Worm (Caenorhabditis elegans): Measurements from ENCODE around the gene F13A2.1.

DNA sequence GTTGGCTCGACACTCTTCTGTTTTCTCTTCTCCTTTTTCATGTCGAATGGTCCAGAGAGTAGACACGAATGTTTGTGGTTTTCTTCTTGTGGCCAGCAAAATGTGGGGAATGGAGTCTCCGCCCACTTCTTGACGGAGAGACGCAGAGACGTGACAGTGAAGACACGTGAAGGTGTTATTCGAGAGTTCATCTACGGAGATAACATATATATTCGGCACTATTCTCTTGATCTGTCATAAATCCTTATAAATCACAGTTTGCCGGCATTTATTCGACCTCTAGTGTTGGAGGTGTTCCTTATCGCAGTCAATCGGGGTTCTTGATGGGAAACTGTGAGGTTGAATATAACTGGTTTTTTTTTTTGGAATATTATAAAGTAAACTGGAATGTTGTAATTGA, 20.7 kb downstream of the F13A2.1 start, which contains the start of gene F32D1.3:
- no peak for TF ChIP-seq ama-1 (optimal IDR thresholded peaks at IDR 0.05)
- no peak for TF ChIP-seq ztf-4 (tag; optimal IDR thresholded peaks at IDR 0.05)
- no peak for TF ChIP-seq nhr-23 (tag; optimal IDR thresholded peaks at IDR 0.05)
- no peak for TF ChIP-seq ztf-11 (tag; optimal IDR thresholded peaks at IDR 0.05)

All from whole organism, L2 larva.